Worm (Caenorhabditis elegans): ENCODE results near the gene srbc-71.
"Not testable (repeated sequence)": the region's sequence is repeated elsewhere in the genome, so short reads cannot be mapped to it uniquely, and the experiment has no call there.

- not testable (repeated sequence) for TF ChIP-seq cog-1 (tag; optimal IDR thresholded peaks at IDR 0.05); T22C8.4 (GFP tag; IDR thresholded peaks at IDR 0.05); tab-1 (GFP tag; IDR thresholded peaks at IDR 0.05); med-1 (GFP tag; optimal IDR thresholded peaks at IDR 0.05; ENCODE audit: insufficient read depth); flt-1 (GFP tag; IDR thresholded peaks at IDR 0.05); klf-2 (GFP tag; conservative IDR thresholded peaks at IDR 0.05)
These were observed 45.7 kb downstream of the srbc-71 start for ce11 chrIV:4180032-4180431.
